Worm (Caenorhabditis elegans): Measurements from ENCODE around the gene B0507.3.

DNA sequence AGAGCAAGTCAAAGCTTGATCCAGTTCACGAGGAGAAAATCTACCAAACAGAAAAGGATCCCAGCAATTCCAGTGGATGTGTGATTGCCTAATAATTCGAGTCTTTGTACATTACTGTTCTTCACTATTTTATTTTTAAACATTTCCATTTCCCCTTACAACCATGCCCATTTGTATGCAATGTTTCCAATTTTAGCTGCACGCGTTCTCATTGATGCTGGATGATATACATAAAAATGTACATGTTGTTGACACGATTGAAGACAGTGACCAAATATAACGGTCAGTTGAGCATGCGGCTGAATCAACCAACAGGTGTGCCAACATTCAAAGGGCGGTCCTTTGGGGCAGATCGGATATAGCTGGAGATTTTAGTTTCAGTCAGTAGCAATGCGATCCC lies 7.6 kb downstream of the B0507.3 start, which contains the start of gene B0507.1:
- TF ChIP-seq fos-1 (tag; optimal IDR thresholded peaks at IDR 0.05), result no peak
- TF ChIP-seq lir-3 (tag; optimal IDR thresholded peaks at IDR 0.05), result no peak
- TF ChIP-seq unc-62 (GFP tag; optimal IDR thresholded peaks at IDR 0.05 in 1 of 2), result no peak
- TF ChIP-seq unc-62 (tag; optimal IDR thresholded peaks at IDR 0.05), result no peak
- no peak for TF ChIP-seq ceh-82 (tag; optimal IDR thresholded peaks at IDR 0.05)
- TF ChIP-seq nhr-77 (tag; optimal IDR thresholded peaks at IDR 0.05), result no peak
- no peak for TF ChIP-seq pha-4 (GFP tag; IDR thresholded peaks at IDR 0.05)
- TF ChIP-seq pha-4 (tag; optimal IDR thresholded peaks at IDR 0.05), result no peak
- TF ChIP-seq madf-9 (GFP tag; conservative IDR thresholded peaks at IDR 0.05), result no peak
- no peak for TF ChIP-seq daf-12 (tag; optimal IDR thresholded peaks at IDR 0.05)
- no peak for TF ChIP-seq pqm-1 (tag; optimal IDR thresholded peaks at IDR 0.05)
- TF ChIP-seq sdz-12 (GFP tag; optimal IDR thresholded peaks at IDR 0.05), result no peak
- no peak for TF ChIP-seq hif-1 (tag; optimal IDR thresholded peaks at IDR 0.05)
